Worm (Caenorhabditis elegans) whole organism, early embryonic: Measurements from ENCODE around the gene emb-4.

Experiments
- ama-1 ChIP-seq: fragments of 150-350 bp; optimal IDR thresholded peaks from 2 replicates; lab custom pipeline; 2014
- flt-1 ChIP-seq: fragments of 200-800 bp; sonication (Bioruptor generic); IDR thresholded peaks from 2 replicates; pipeline ENCODE4 v1.3.6; 2022; ENCODE audit warnings: missing genetic modification characterization, missing compliant biosample characterization
- hmbx-1 ChIP-seq: sonication (generic microtip); optimal IDR thresholded peaks from 2 replicates; lab custom pipeline; 2016; ENCODE audit warnings: mild to moderate bottlenecking, missing genetic modification characterization, missing compliant biosample characterization
- scrt-1 ChIP-seq: fragments of 200-800 bp; sonication (Bioruptor generic); IDR thresholded peaks from 2 replicates; pipeline ENCODE4 v1.3.6; 2022; ENCODE audit warnings: missing genetic modification characterization, missing compliant biosample characterization
- sea-1 ChIP-seq: fragments of 200-800 bp; sonication (Bioruptor generic); conservative IDR thresholded peaks from 2 replicates; pipeline ENCODE4 v1.3.6; 2022; ENCODE audit warnings: missing genetic modification characterization, missing compliant biosample characterization
- tbx-37 ChIP-seq: fragments of 200-800 bp; sonication (Bioruptor generic); conservative IDR thresholded peaks from 2 replicates; pipeline ENCODE4 v1.3.6; 2022; ENCODE audit warnings: missing genetic modification reagents, missing genetic modification characterization, missing compliant biosample characterization
- tra-4 ChIP-seq: sonication (generic microtip); optimal IDR thresholded peaks from 2 replicates; lab custom pipeline; 2017; ENCODE audit warnings: missing genetic modification characterization, missing compliant biosample characterization

ce11 chrV:18819643-18820042, 75.1 kb downstream of the emb-4 start, which contains the start of gene ncs-5:
- no peak for TF ChIP-seq scrt-1 (GFP tag; lab: Robert Waterston, UW)
- TF ChIP-seq ama-1 = no peak
- TF ChIP-seq hmbx-1 (tag; lab: Kevin White, UChicago) = no peak
- TF ChIP-seq tra-4 (tag; lab: Kevin White, UChicago) = no peak
- no peak for TF ChIP-seq tbx-37 (GFP tag; lab: Robert Waterston, UW)
- TF ChIP-seq sea-1 = no peak
- TF ChIP-seq flt-1 (GFP tag; lab: Robert Waterston, UW) = no peak
